Worm (Caenorhabditis elegans) whole organism, young adult: Measurements from ENCODE around the gene blos-8.
A peak's percentile ranks its signal among the peaks of the same experiment; 100 is the strongest.

Source experiments
- B0035.1 ChIP-seq: sonication (generic microtip); optimal IDR thresholded peaks from 2 replicates; lab custom pipeline; 2016; ENCODE audit warnings: missing genetic modification characterization, mild to moderate bottlenecking, missing compliant biosample characterization, missing genotype, missing genetic modification reagents
- C06A6.2 ChIP-seq: fragments of 200-800 bp; sonication (Bioruptor generic); conservative IDR thresholded peaks from 2 replicates; pipeline ENCODE4 v1.3.6; 2022; ENCODE audit warnings: missing genetic modification characterization, missing compliant biosample characterization
- F10E7.11 ChIP-seq: sonication (generic microtip); optimal IDR thresholded peaks from 2 replicates; lab custom pipeline; 2017; ENCODE audit warnings: mild to moderate bottlenecking, missing genetic modification characterization, moderate library complexity, missing compliant biosample characterization
- F22D6.2 ChIP-seq: sonication (generic microtip); optimal IDR thresholded peaks from 2 replicates; lab custom pipeline; 2016; ENCODE audit warnings: mild to moderate bottlenecking, missing genetic modification characterization, missing compliant biosample characterization
- F52B5.7 ChIP-seq: sonication (generic microtip); optimal IDR thresholded peaks from 2 replicates; lab custom pipeline; 2016; ENCODE audit warnings: mild to moderate bottlenecking, missing genetic modification characterization, missing compliant biosample characterization
- K12H6.12 ChIP-seq: fragments of 200-800 bp; sonication (Bioruptor generic); optimal IDR thresholded peaks from 2 replicates; lab custom pipeline; 2018; ENCODE audit warnings: mild to moderate bottlenecking, missing genetic modification characterization, missing compliant biosample characterization
- Y53F4B.3 ChIP-seq: fragments of 200-800 bp; sonication (Bioruptor generic); IDR thresholded peaks from 2 replicates; pipeline ENCODE4 v1.3.6; 2022; ENCODE audit warnings: missing genetic modification reagents, missing genetic modification characterization, missing compliant biosample characterization
- Y56A3A.18 ChIP-seq: fragments of 200-800 bp; sonication (Bioruptor generic); IDR thresholded peaks from 2 replicates; pipeline ENCODE4 v1.3.6; 2022; ENCODE audit warnings: missing genetic modification reagents, missing genetic modification characterization, missing compliant biosample characterization
- Y79H2A.3 ChIP-seq: fragments of 200-800 bp; sonication (Bioruptor generic); conservative IDR thresholded peaks from 2 replicates; pipeline ENCODE4 v1.3.6; 2022; ENCODE audit warnings: missing genetic modification reagents, missing genetic modification characterization, missing compliant biosample characterization
- ZK185.1 ChIP-seq: sonication (generic microtip); optimal IDR thresholded peaks from 2 replicates; lab custom pipeline; 2016; ENCODE audit warnings: mild to moderate bottlenecking, missing genetic modification characterization, missing compliant biosample characterization; ENCODE audit not compliant: poor library complexity, severe bottlenecking
- aptf-2 ChIP-seq: fragments of 200-800 bp; sonication (Bioruptor generic); conservative IDR thresholded peaks from 2 replicates; pipeline ENCODE4 v1.3.6; 2022; ENCODE audit warnings: missing genetic modification reagents, missing genetic modification characterization, missing compliant biosample characterization
- athp-1 ChIP-seq: sonication (generic microtip); optimal IDR thresholded peaks from 2 replicates; lab custom pipeline; 2017; ENCODE audit warnings: mild to moderate bottlenecking, missing genetic modification characterization, missing compliant biosample characterization
- attf-5 ChIP-seq: fragments of 200-800 bp; sonication (Bioruptor generic); optimal IDR thresholded peaks from 2 replicates; lab custom pipeline; 2018; ENCODE audit warnings: mild to moderate bottlenecking, missing genetic modification characterization, missing compliant biosample characterization
- bed-2 ChIP-seq: fragments of 200-800 bp; sonication (Bioruptor generic); IDR thresholded peaks from 2 replicates; pipeline ENCODE4 v1.3.6; 2022; ENCODE audit warnings: missing genetic modification reagents, missing genetic modification characterization, missing compliant biosample characterization
- cebp-1 ChIP-seq, 2 experiments: fragments of 200-800 bp in 1 of 2; sonication (Bioruptor generic) in 1 of 2; sonication (generic microtip) in 1 of 2; IDR thresholded peaks in 1 of 2; optimal IDR thresholded peaks in 1 of 2; 2 replicates each; pipeline versions ENCODE4 v1.3.6 to Lab custom; 2017 to 2022; ENCODE audit warnings: missing compliant biosample characterization in 2 of 2, missing genetic modification characterization in 2 of 2, mild to moderate bottlenecking in 1 of 2, missing genetic modification reagents in 1 of 2, moderate library complexity in 1 of 2
- ceh-100 ChIP-seq: fragments of 200-800 bp; sonication (Bioruptor generic); IDR thresholded peaks from 2 replicates; pipeline ENCODE4 v1.3.6; 2022; ENCODE audit warnings: missing genetic modification reagents, missing genetic modification characterization, missing compliant biosample characterization
- ceh-79 ChIP-seq: sonication (generic microtip); optimal IDR thresholded peaks from 2 replicates; lab custom pipeline; 2017; ENCODE audit warnings: mild to moderate bottlenecking, missing genetic modification characterization, missing compliant biosample characterization
- egl-18 ChIP-seq: fragments of 200-800 bp; sonication (Bioruptor generic); IDR thresholded peaks from 2 replicates; pipeline ENCODE4 v1.3.6; 2022; ENCODE audit warnings: missing genetic modification reagents, missing genetic modification characterization, missing compliant biosample characterization
- egrh-3 ChIP-seq: fragments of 200-800 bp; sonication (Bioruptor generic); IDR thresholded peaks from 2 replicates; pipeline ENCODE4 v1.3.6; 2022; ENCODE audit warnings: missing genetic modification reagents, missing genetic modification characterization, missing compliant biosample characterization
- fkh-3 ChIP-seq: sonication (generic microtip); optimal IDR thresholded peaks from 2 replicates; lab custom pipeline; 2016; ENCODE audit warnings: mild to moderate bottlenecking, missing genetic modification characterization, missing compliant biosample characterization
- hmg-1.2 ChIP-seq: fragments of 200-800 bp; sonication (Bioruptor generic); IDR thresholded peaks from 2 replicates; pipeline ENCODE4 v1.3.6; 2022; ENCODE audit warnings: missing genetic modification reagents, missing genetic modification characterization, missing compliant biosample characterization
- lin-26 ChIP-seq: fragments of 200-800 bp; sonication (Bioruptor generic); IDR thresholded peaks from 2 replicates; pipeline ENCODE4 v1.3.6; 2022; ENCODE audit warnings: missing genetic modification reagents, missing genetic modification characterization, missing compliant biosample characterization
- lsl-1 ChIP-seq: fragments of 200-800 bp; sonication (Bioruptor generic); optimal IDR thresholded peaks from 2 replicates; lab custom pipeline; 2018; ENCODE audit warnings: mild to moderate bottlenecking, missing genetic modification characterization, moderate library complexity, missing compliant biosample characterization
- madf-3 ChIP-seq: fragments of 200-800 bp; sonication (Bioruptor generic); IDR thresholded peaks from 2 replicates; pipeline ENCODE4 v1.3.6; 2022; ENCODE audit warnings: missing genetic modification reagents, missing genetic modification characterization, missing compliant biosample characterization
- madf-6 ChIP-seq: fragments of 200-800 bp; sonication (Bioruptor generic); IDR thresholded peaks from 2 replicates; pipeline ENCODE4 v1.3.6; 2022; ENCODE audit warnings: missing genetic modification reagents, missing genetic modification characterization, missing compliant biosample characterization
- mcd-1 ChIP-seq: fragments of 200-800 bp; sonication (Bioruptor generic); IDR thresholded peaks from 2 replicates; pipeline ENCODE4 v1.3.6; 2022; ENCODE audit warnings: missing genetic modification reagents, missing genetic modification characterization, missing compliant biosample characterization
- nfyb-1 ChIP-seq: fragments of 200-800 bp; sonication (Bioruptor generic); IDR thresholded peaks from 2 replicates; pipeline ENCODE4 v1.3.6; 2022; ENCODE audit warnings: missing genetic modification reagents, missing genetic modification characterization, missing compliant biosample characterization
- nhr-120 ChIP-seq: fragments of 200-800 bp; sonication (Bioruptor generic); IDR thresholded peaks from 2 replicates; pipeline ENCODE4 v1.3.6; 2022; ENCODE audit warnings: missing genetic modification characterization, missing compliant biosample characterization
- nhr-80 ChIP-seq: sonication (generic microtip); optimal IDR thresholded peaks from 2 replicates; lab custom pipeline; 2016; ENCODE audit warnings: missing genetic modification characterization, missing compliant biosample characterization
- rpc-1 ChIP-seq, 2 experiments: fragments of 150-350 bp in 1 of 2; sonication (generic microtip) in 1 of 2; optimal IDR thresholded peaks; 2 replicates each; lab custom pipeline; 2014 to 2018; ENCODE audit warnings: missing biosample characterization in 1 of 2, missing genetic modification characterization in 1 of 2, missing genetic modification reagents in 1 of 2, missing genotype in 1 of 2
- sea-2 ChIP-seq: fragments of 200-800 bp; sonication (Bioruptor generic); IDR thresholded peaks from 2 replicates; pipeline ENCODE4 v1.3.6; 2022; ENCODE audit warnings: missing genetic modification characterization, missing compliant biosample characterization
- tbx-9 ChIP-seq: sonication (generic microtip); optimal IDR thresholded peaks from 2 replicates; lab custom pipeline; 2016; ENCODE audit warnings: borderline replicate concordance, missing genetic modification characterization, inconsistent platforms, missing compliant biosample characterization
- unc-130 ChIP-seq: sonication (generic microtip); optimal IDR thresholded peaks from 2 replicates; lab custom pipeline; 2016; ENCODE audit warnings: missing genetic modification reagents, missing genetic modification characterization, missing compliant biosample characterization
- zfh-2 ChIP-seq: fragments of 200-800 bp; sonication (Bioruptor generic); conservative IDR thresholded peaks from 2 replicates; pipeline ENCODE4 v1.3.6; 2022; ENCODE audit warnings: missing genetic modification reagents, missing genetic modification characterization, missing compliant biosample characterization
- ztf-22 ChIP-seq: fragments of 200-800 bp; sonication (Bioruptor generic); optimal IDR thresholded peaks from 2 replicates; lab custom pipeline; 2018; ENCODE audit warnings: mild to moderate bottlenecking, missing genetic modification characterization, moderate library complexity, missing compliant biosample characterization

Gene blos-8

DNA sequence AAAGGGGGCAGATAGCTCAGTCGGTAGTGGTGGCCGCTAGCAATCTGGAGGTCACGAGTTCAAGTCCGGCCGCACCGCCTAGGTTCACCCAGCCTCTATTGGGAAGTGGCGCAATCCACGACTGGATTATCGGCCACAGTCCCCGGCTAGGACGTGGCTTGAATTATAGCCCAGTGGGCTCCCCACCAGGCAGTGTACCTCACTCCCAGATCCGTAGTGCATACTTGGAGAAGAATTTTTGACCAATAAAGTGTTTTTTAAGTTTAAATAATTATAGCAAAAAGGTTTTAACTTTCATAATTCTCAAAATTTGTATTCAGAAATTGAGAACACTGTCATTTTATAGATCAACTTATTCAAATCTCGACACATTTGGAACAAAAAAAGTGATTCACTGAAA lies 45.6 kb downstream of the blos-8 start:
- TF ChIP-seq athp-1 (no peak), attf-5 (GFP tag; lab: Kevin White, UChicago) (no peak), F10E7.11 (tag; lab: Kevin White, UChicago) (no peak), madf-3 (GFP tag; lab: Robert Waterston, UW) (no peak), bed-2 (GFP tag; lab: Robert Waterston, UW) (no peak), zfh-2 (GFP tag; lab: Robert Waterston, UW) (0 out of 2 replicates have a peak, but pooled peaks have one; percentile 15), madf-6 (no peak), aptf-2 (no peak), ceh-79 (no peak), mcd-1 (no peak), ztf-22 (GFP tag; lab: Kevin White, UChicago) (no peak), F22D6.2 (no peak), rpc-1 (optimal IDR thresholded peaks at IDR 0.05; lab: Kevin White, UChicago) (peak; percentile 23), rpc-1 (tag; optimal IDR thresholded peaks at IDR 0.05; lab: Kevin White, UChicago) (peak; percentile 59), unc-130 (GFP tag; lab: Kevin White, UChicago) (no peak)

DNA sequence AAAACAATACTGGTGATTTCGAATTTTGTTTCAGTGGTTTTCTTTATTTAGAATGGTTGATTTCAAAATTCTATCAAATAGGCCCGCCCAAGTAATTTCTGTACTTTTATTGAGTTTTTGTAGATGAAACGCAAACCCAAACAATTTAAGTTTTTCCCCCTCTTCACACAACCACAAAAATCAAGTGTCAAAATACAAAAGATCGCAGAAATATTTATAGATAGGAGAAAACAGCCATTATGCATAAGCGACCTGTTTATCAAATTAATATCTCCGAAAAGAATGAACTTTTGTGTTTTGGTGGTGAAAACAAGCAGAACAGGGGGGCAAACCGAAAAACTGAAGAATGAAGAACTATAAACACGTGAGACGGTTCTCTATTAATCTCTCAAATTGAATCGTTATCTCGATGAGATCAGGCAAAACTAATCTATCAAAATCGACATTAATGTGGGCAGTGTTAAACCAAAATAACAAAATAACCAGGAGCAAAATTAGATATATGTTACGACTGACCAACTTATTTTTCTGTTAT lies 46.8 kb downstream of the blos-8 start:
- TF ChIP-seq tbx-9 (no peak), egl-18 (GFP tag; lab: Robert Waterston, UW) (no peak), nfyb-1 (GFP tag; lab: Robert Waterston, UW) (no peak), aptf-2 (no peak), Y53F4B.3 (no peak), fkh-3 (no peak), ceh-100 (GFP tag; lab: Robert Waterston, UW) (no peak), C06A6.2 (GFP tag; lab: Robert Waterston, UW) (no peak), F52B5.7 (tag; lab: Kevin White, UChicago) (no peak)

DNA sequence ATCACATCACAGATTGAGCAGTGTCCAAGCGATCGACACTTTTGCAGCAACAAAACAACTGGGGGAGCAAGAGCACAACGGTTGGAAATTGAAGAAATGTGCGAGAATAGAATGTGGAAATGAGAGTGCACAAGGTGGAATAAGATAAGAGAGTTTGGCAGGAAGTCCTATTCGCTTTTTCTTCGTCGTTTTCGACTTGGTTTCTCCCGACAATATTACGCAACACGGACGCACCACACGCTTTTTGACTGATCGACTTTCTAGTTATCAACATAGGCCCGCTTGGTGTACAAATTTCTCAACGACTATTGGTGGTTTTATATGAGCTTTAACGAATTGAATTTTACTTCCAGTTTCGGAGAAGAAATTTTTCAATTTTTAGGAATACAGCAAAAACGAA lies 48.1 kb downstream of the blos-8 start:
- TF ChIP-seq rpc-1 (optimal IDR thresholded peaks at IDR 0.05; lab: Kevin White, UChicago) (no peak), rpc-1 (tag; optimal IDR thresholded peaks at IDR 0.05; lab: Kevin White, UChicago) (no peak), lin-26 (no peak), hmg-1.2 (GFP tag; lab: Robert Waterston, UW) (peak; percentile 7; the same call in 1 of the 2 replicates), cebp-1 (GFP tag; IDR thresholded peaks at IDR 0.05; lab: Robert Waterston, UW) (no peak), cebp-1 (tag; optimal IDR thresholded peaks at IDR 0.05; lab: Kevin White, UChicago) (peak; percentile 69), nhr-80 (tag; lab: Kevin White, UChicago) (peak; percentile 87), Y56A3A.18 (GFP tag; lab: Robert Waterston, UW) (0 out of 2 replicates have a peak, but pooled peaks have one; percentile 19), nfyb-1 (GFP tag; lab: Robert Waterston, UW) (peak; percentile 51; the same call in 1 of the 2 replicates), nhr-120 (GFP tag; lab: Robert Waterston, UW) (no peak), ZK185.1 (tag; lab: Kevin White, UChicago) (no peak)

- TF ChIP-seq egrh-3 (GFP tag; lab: Robert Waterston, UW), result 0 out of 2 replicates have a peak, but pooled peaks have one; percentile 30
- TF ChIP-seq lsl-1, result no peak
- TF ChIP-seq, all 124 proteins: peak for 1
Observed at ce11 chrX:15382256-15382655, 48.7 kb downstream of the blos-8 start.

DNA sequence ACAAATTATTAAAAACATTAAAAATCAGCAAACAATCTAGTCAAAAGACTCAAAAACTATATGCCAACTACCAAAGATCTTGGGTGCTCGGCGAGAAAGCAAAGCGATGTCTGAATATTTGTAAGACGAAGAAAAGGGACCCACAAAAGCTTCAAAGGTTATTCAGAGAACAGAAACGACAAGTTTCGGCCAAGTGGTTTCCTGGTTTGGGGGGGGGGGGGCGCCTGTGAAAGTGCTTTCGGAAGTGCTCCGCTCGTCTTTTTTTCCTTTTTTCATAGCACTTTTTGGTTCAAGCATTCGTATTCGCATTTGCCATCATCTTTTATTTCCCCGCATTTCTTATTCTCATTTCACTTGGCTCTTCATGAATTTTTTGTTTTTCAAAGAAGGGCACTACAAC lies 49.5 kb downstream of the blos-8 start:
- TF ChIP-seq ceh-100 (GFP tag; lab: Robert Waterston, UW) (no peak), sea-2 (GFP tag; lab: Robert Waterston, UW) (no peak), K12H6.12 (no peak), attf-5 (GFP tag; lab: Kevin White, UChicago) (no peak), B0035.1 (tag; lab: Kevin White, UChicago) (no peak), Y53F4B.3 (no peak), Y79H2A.3 (GFP tag; lab: Robert Waterston, UW) (no peak)
- TF ChIP-seq, all 124 proteins: peak for 0
